Worm (Caenorhabditis elegans) whole organism, young adult: ENCODE results near the gene F18E2.15.

ENCODE experiments used
- B0035.1 ChIP-seq: sonication (generic microtip); optimal IDR thresholded peaks from 2 replicates; lab custom pipeline; 2016; ENCODE audit warnings: missing genetic modification characterization, mild to moderate bottlenecking, missing compliant biosample characterization, missing genotype, missing genetic modification reagents
- B0336.3 ChIP-seq: fragments of 200-800 bp; sonication (Bioruptor generic); IDR thresholded peaks from 2 replicates; pipeline ENCODE4 v1.3.6; 2022; ENCODE audit warnings: missing genetic modification characterization, missing compliant biosample characterization
- C06A6.2 ChIP-seq: fragments of 200-800 bp; sonication (Bioruptor generic); conservative IDR thresholded peaks from 2 replicates; pipeline ENCODE4 v1.3.6; 2022; ENCODE audit warnings: missing genetic modification characterization, missing compliant biosample characterization
- C17E4.6 ChIP-seq: fragments of 200-800 bp; sonication (Bioruptor generic); IDR thresholded peaks from 2 replicates; pipeline ENCODE4 v1.3.6; 2022; ENCODE audit warnings: missing genetic modification reagents, missing genetic modification characterization, missing compliant biosample characterization
- F10E7.11 ChIP-seq: sonication (generic microtip); optimal IDR thresholded peaks from 2 replicates; lab custom pipeline; 2017; ENCODE audit warnings: mild to moderate bottlenecking, missing genetic modification characterization, moderate library complexity, missing compliant biosample characterization
- F22D6.2 ChIP-seq: sonication (generic microtip); optimal IDR thresholded peaks from 2 replicates; lab custom pipeline; 2016; ENCODE audit warnings: mild to moderate bottlenecking, missing genetic modification characterization, missing compliant biosample characterization
- F33H1.4 ChIP-seq: fragments of 200-800 bp; sonication (Bioruptor generic); IDR thresholded peaks from 2 replicates; pipeline ENCODE4 v1.3.6; 2022; ENCODE audit warnings: missing genetic modification reagents, missing genetic modification characterization, missing compliant biosample characterization
- F37B4.10 ChIP-seq: fragments of 200-800 bp; sonication (Bioruptor generic); IDR thresholded peaks from 2 replicates; pipeline ENCODE4 v1.3.6; 2022; ENCODE audit warnings: missing genetic modification characterization, missing compliant biosample characterization
- F49E8.2 ChIP-seq: sonication (generic microtip); optimal IDR thresholded peaks from 3 replicates; lab custom pipeline; 2017; ENCODE audit warnings: missing genetic modification characterization, mild to moderate bottlenecking, missing compliant biosample characterization, antibody characterized with exemption, moderate library complexity; ENCODE audit not compliant: insufficient read depth
- F55B11.4 ChIP-seq: sonication (generic microtip); optimal IDR thresholded peaks from 2 replicates; lab custom pipeline; 2016; ENCODE audit warnings: missing compliant biosample characterization, missing genetic modification characterization, borderline replicate concordance; ENCODE audit not compliant: insufficient read depth
- F57A8.1 ChIP-seq: fragments of 200-800 bp; sonication (Bioruptor generic); optimal IDR thresholded peaks from 2 replicates; lab custom pipeline; 2018; ENCODE audit warnings: mild to moderate bottlenecking, missing genetic modification characterization, moderate library complexity, missing compliant biosample characterization
- K12H6.12 ChIP-seq: fragments of 200-800 bp; sonication (Bioruptor generic); optimal IDR thresholded peaks from 2 replicates; lab custom pipeline; 2018; ENCODE audit warnings: mild to moderate bottlenecking, missing genetic modification characterization, missing compliant biosample characterization
- Y53G8AR.9 ChIP-seq: fragments of 200-800 bp; sonication (Bioruptor generic); conservative IDR thresholded peaks from 2 replicates; pipeline ENCODE4 v1.3.6; 2022; ENCODE audit warnings: missing genetic modification reagents, missing genetic modification characterization, missing compliant biosample characterization
- Y56A3A.18 ChIP-seq: fragments of 200-800 bp; sonication (Bioruptor generic); IDR thresholded peaks from 2 replicates; pipeline ENCODE4 v1.3.6; 2022; ENCODE audit warnings: missing genetic modification reagents, missing genetic modification characterization, missing compliant biosample characterization
- Y67H2A.10 ChIP-seq: fragments of 200-800 bp; sonication (Bioruptor generic); conservative IDR thresholded peaks from 2 replicates; pipeline ENCODE4 v1.3.6; 2022; ENCODE audit warnings: missing genetic modification reagents, missing genetic modification characterization, missing compliant biosample characterization
- Y79H2A.3 ChIP-seq: fragments of 200-800 bp; sonication (Bioruptor generic); conservative IDR thresholded peaks from 2 replicates; pipeline ENCODE4 v1.3.6; 2022; ENCODE audit warnings: missing genetic modification reagents, missing genetic modification characterization, missing compliant biosample characterization
- aptf-2 ChIP-seq: fragments of 200-800 bp; sonication (Bioruptor generic); conservative IDR thresholded peaks from 2 replicates; pipeline ENCODE4 v1.3.6; 2022; ENCODE audit warnings: missing genetic modification reagents, missing genetic modification characterization, missing compliant biosample characterization
- athp-1 ChIP-seq: sonication (generic microtip); optimal IDR thresholded peaks from 2 replicates; lab custom pipeline; 2017; ENCODE audit warnings: mild to moderate bottlenecking, missing genetic modification characterization, missing compliant biosample characterization
- cebp-2 ChIP-seq: fragments of 200-800 bp; sonication (Bioruptor generic); IDR thresholded peaks from 2 replicates; pipeline ENCODE4 v1.3.6; 2022; ENCODE audit warnings: missing genetic modification characterization, missing compliant biosample characterization
- ceh-27 ChIP-seq: fragments of 200-800 bp; sonication (Bioruptor generic); optimal IDR thresholded peaks from 2 replicates; lab custom pipeline; 2018; ENCODE audit warnings: mild to moderate bottlenecking, missing genetic modification characterization, moderate library complexity, missing compliant biosample characterization
- ceh-91 ChIP-seq: fragments of 200-800 bp; sonication (Bioruptor generic); IDR thresholded peaks from 2 replicates; pipeline ENCODE4 v1.3.6; 2022; ENCODE audit warnings: missing genetic modification reagents, missing genetic modification characterization, missing compliant biosample characterization
- dpff-1 ChIP-seq: sonication (generic microtip); optimal IDR thresholded peaks from 2 replicates; lab custom pipeline; 2017; ENCODE audit warnings: mild to moderate bottlenecking, missing genetic modification characterization, missing compliant biosample characterization
- egrh-3 ChIP-seq: fragments of 200-800 bp; sonication (Bioruptor generic); IDR thresholded peaks from 2 replicates; pipeline ENCODE4 v1.3.6; 2022; ENCODE audit warnings: missing genetic modification reagents, missing genetic modification characterization, missing compliant biosample characterization
- ets-4 ChIP-seq: fragments of 200-800 bp; sonication (Bioruptor generic); optimal IDR thresholded peaks from 2 replicates; lab custom pipeline; 2018; ENCODE audit warnings: mild to moderate bottlenecking, missing genetic modification characterization, missing compliant biosample characterization
- him-1 ChIP-seq: sonication (generic microtip); optimal IDR thresholded peaks from 2 replicates; lab custom pipeline; 2016; ENCODE audit warnings: missing genotype, missing genetic modification reagents, missing genetic modification characterization, missing compliant biosample characterization
- hlh-26 ChIP-seq: fragments of 200-800 bp; sonication (Bioruptor generic); conservative IDR thresholded peaks from 2 replicates; pipeline ENCODE4 v1.3.6; 2022; ENCODE audit warnings: missing genetic modification reagents, missing genetic modification characterization, missing compliant biosample characterization
- hmg-20 ChIP-seq: fragments of 200-800 bp; sonication (Bioruptor generic); IDR thresholded peaks from 2 replicates; pipeline ENCODE4 v1.3.6; 2022; ENCODE audit warnings: missing genetic modification reagents, missing genetic modification characterization, missing compliant biosample characterization
- lag-1 ChIP-seq: fragments of 200-800 bp; sonication (Bioruptor generic); IDR thresholded peaks from 2 replicates; pipeline ENCODE4 v1.3.6; 2022; ENCODE audit warnings: missing genetic modification reagents, missing genetic modification characterization, missing compliant biosample characterization
- lsl-1 ChIP-seq: fragments of 200-800 bp; sonication (Bioruptor generic); optimal IDR thresholded peaks from 2 replicates; lab custom pipeline; 2018; ENCODE audit warnings: mild to moderate bottlenecking, missing genetic modification characterization, moderate library complexity, missing compliant biosample characterization
- lsy-27 ChIP-seq: sonication (generic microtip); optimal IDR thresholded peaks from 2 replicates; lab custom pipeline; 2017; ENCODE audit warnings: missing genetic modification characterization, mild to moderate bottlenecking, missing compliant biosample characterization, antibody characterized with exemption, missing genotype, borderline replicate concordance; ENCODE audit not compliant: insufficient read depth
- mcd-1 ChIP-seq: fragments of 200-800 bp; sonication (Bioruptor generic); IDR thresholded peaks from 2 replicates; pipeline ENCODE4 v1.3.6; 2022; ENCODE audit warnings: missing genetic modification reagents, missing genetic modification characterization, missing compliant biosample characterization
- mxl-1 ChIP-seq: sonication (generic microtip); optimal IDR thresholded peaks from 2 replicates; lab custom pipeline; 2016; ENCODE audit warnings: missing genetic modification characterization, missing compliant biosample characterization
- nfya-1 ChIP-seq: sonication (generic microtip); optimal IDR thresholded peaks from 2 replicates; lab custom pipeline; 2017; ENCODE audit warnings: antibody characterized with exemption, missing compliant biosample characterization, missing genetic modification characterization, borderline replicate concordance; ENCODE audit not compliant: insufficient read depth
- nhr-120 ChIP-seq: fragments of 200-800 bp; sonication (Bioruptor generic); IDR thresholded peaks from 2 replicates; pipeline ENCODE4 v1.3.6; 2022; ENCODE audit warnings: missing genetic modification characterization, missing compliant biosample characterization
- nhr-179 ChIP-seq: sonication (generic microtip); optimal IDR thresholded peaks from 2 replicates; lab custom pipeline; 2016; ENCODE audit warnings: mild to moderate bottlenecking, missing genetic modification characterization, missing compliant biosample characterization
- nhr-27 ChIP-seq: fragments of 200-800 bp; sonication (Bioruptor generic); optimal IDR thresholded peaks from 2 replicates; lab custom pipeline; 2018; ENCODE audit warnings: mild to moderate bottlenecking, missing genetic modification characterization, moderate library complexity, missing compliant biosample characterization
- rpc-1 ChIP-seq, 2 experiments: fragments of 150-350 bp in 1 of 2; sonication (generic microtip) in 1 of 2; optimal IDR thresholded peaks; 2 replicates each; lab custom pipeline; 2014 to 2018; ENCODE audit warnings: missing biosample characterization in 1 of 2, missing genetic modification characterization in 1 of 2, missing genetic modification reagents in 1 of 2, missing genotype in 1 of 2
- sdz-38 ChIP-seq: sonication (generic microtip); optimal IDR thresholded peaks from 2 replicates; lab custom pipeline; 2016; ENCODE audit warnings: missing genotype, missing genetic modification characterization, missing compliant biosample characterization
- snpc-3.4 ChIP-seq: sonication (generic microtip); optimal IDR thresholded peaks from 2 replicates; lab custom pipeline; 2017; ENCODE audit warnings: missing genetic modification characterization, mild to moderate bottlenecking, missing compliant biosample characterization, antibody characterized with exemption, moderate library complexity, missing genotype, missing genetic modification reagents
- snpc-4 ChIP-seq, 5 experiments: fragments of 150-350 bp in 1 of 5; sonication (generic microtip) in 4 of 5; optimal IDR thresholded peaks; 2 replicates each; lab custom pipeline; 2014 to 2018; ENCODE audit warnings: missing genetic modification characterization in 5 of 5, missing biosample characterization in 3 of 5, antibody characterized with exemption in 2 of 5, mild to moderate bottlenecking in 2 of 5, missing compliant biosample characterization in 2 of 5, missing genotype in 2 of 5, moderate library complexity in 2 of 5, missing genetic modification reagents in 1 of 5
- somi-1 ChIP-seq: fragments of 200-800 bp; sonication (Bioruptor generic); optimal IDR thresholded peaks from 2 replicates; lab custom pipeline; 2018; ENCODE audit warnings: mild to moderate bottlenecking, missing genetic modification characterization, missing compliant biosample characterization
- sptf-2 ChIP-seq: fragments of 200-800 bp; sonication (Bioruptor generic); optimal IDR thresholded peaks from 2 replicates; lab custom pipeline; 2018; ENCODE audit warnings: mild to moderate bottlenecking, missing genetic modification characterization, missing compliant biosample characterization
- unc-130 ChIP-seq: sonication (generic microtip); optimal IDR thresholded peaks from 2 replicates; lab custom pipeline; 2016; ENCODE audit warnings: missing genetic modification reagents, missing genetic modification characterization, missing compliant biosample characterization
- zfh-2 ChIP-seq: fragments of 200-800 bp; sonication (Bioruptor generic); conservative IDR thresholded peaks from 2 replicates; pipeline ENCODE4 v1.3.6; 2022; ENCODE audit warnings: missing genetic modification reagents, missing genetic modification characterization, missing compliant biosample characterization
- ztf-26 ChIP-seq: sonication (generic microtip); optimal IDR thresholded peaks from 2 replicates; lab custom pipeline; 2017; ENCODE audit warnings: missing genetic modification characterization, missing compliant biosample characterization
- ztf-28 ChIP-seq: fragments of 200-800 bp; sonication (Bioruptor generic); IDR thresholded peaks from 2 replicates; pipeline ENCODE4 v1.3.6; 2022; ENCODE audit warnings: missing genetic modification reagents, missing genetic modification characterization, missing compliant biosample characterization

F18E2.15 gene

DNA sequence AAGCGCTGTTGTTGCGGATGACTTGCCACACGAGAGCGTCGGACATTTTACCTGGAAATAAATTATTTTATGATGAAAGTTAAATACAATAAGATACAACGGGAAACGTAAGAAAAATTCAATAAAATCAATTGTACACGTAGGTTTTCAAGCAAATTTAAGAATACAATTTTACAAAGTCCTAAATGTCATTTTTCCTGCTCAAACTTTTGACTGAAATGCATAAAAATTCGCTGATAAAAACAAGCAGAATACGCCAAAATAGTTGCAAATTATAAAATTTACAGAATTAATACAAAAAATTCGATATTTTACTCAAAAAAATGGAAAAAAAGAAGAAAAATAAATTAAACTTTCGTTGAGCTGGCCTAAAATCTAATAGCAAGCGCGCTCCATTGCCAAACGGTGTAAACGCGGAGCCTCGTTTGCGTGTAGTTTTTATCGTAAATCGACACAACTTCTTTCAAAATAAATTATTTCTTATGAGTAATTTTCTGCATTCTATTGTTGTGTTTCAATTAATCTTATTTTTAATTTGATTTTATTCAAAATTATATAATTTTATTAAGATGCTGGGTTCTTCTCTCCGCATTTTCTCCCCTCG is 32.6 kb downstream of the F18E2.15 start, which contains the start of the genes rpl-28 and mrpl-49 (continued):
- no peak for TF ChIP-seq aptf-2 (GFP tag; lab: Robert Waterston, UW)
- TF ChIP-seq lsl-1, result peak; percentile 56
- no peak for TF ChIP-seq lag-1
- no peak for TF ChIP-seq him-1 (tag; lab: Kevin White, UChicago)
- TF ChIP-seq snpc-3.4 (tag; lab: Kevin White, UChicago), result no peak
- peak; percentile 21 for TF ChIP-seq ztf-26 (tag; lab: Kevin White, UChicago)
- no peak for TF ChIP-seq mxl-1 (tag; lab: Kevin White, UChicago)
- TF ChIP-seq B0035.1 (tag; lab: Kevin White, UChicago), result no peak
- no peak for TF ChIP-seq dpff-1 (tag; lab: Kevin White, UChicago)
- no peak for TF ChIP-seq nhr-27 (tag; lab: Kevin White, UChicago)
- TF ChIP-seq mcd-1, result peak; percentile 96
- no peak for TF ChIP-seq Y79H2A.3 (GFP tag; lab: Robert Waterston, UW)
- no peak for TF ChIP-seq F10E7.11 (tag; lab: Kevin White, UChicago)
- no peak for TF ChIP-seq B0336.3 (GFP tag; lab: Robert Waterston, UW)
- peak; percentile 64; the same call in 1 of the 2 replicates for TF ChIP-seq ceh-91 (GFP tag; lab: Robert Waterston, UW)
- TF ChIP-seq nhr-179 (tag; lab: Kevin White, UChicago), result no peak
- TF ChIP-seq cebp-2, result no peak
- TF ChIP-seq ztf-28 (GFP tag; lab: Robert Waterston, UW), result no peak
- TF ChIP-seq nfya-1 (tag; lab: Kevin White, UChicago), result no peak
- peak; percentile 46; the same call in 1 of the 2 replicates for TF ChIP-seq F33H1.4
- TF ChIP-seq Y67H2A.10, result no peak
- TF ChIP-seq F37B4.10 (GFP tag; lab: Robert Waterston, UW), result no peak
- peak; percentile 34 for TF ChIP-seq ceh-27 (GFP tag; lab: Kevin White, UChicago)
- no peak for TF ChIP-seq hmg-20 (GFP tag; lab: Robert Waterston, UW)
- no peak for TF ChIP-seq zfh-2 (GFP tag; lab: Robert Waterston, UW)
- TF ChIP-seq sdz-38 (tag; lab: Kevin White, UChicago), result no peak
- no peak for TF ChIP-seq athp-1 (tag; lab: Kevin White, UChicago)
- no peak for TF ChIP-seq hlh-26 (GFP tag; lab: Robert Waterston, UW)
- no peak for TF ChIP-seq egrh-3 (GFP tag; lab: Robert Waterston, UW)
- no peak for TF ChIP-seq C17E4.6
- TF ChIP-seq Y56A3A.18 (GFP tag; lab: Robert Waterston, UW), result no peak
- TF ChIP-seq F22D6.2 (tag; lab: Kevin White, UChicago), result no peak
- TF ChIP-seq lsy-27 (tag; lab: Kevin White, UChicago), result no peak
- peak; percentile 42 for TF ChIP-seq F49E8.2 (tag; lab: Kevin White, UChicago)
- TF ChIP-seq somi-1 (GFP tag; lab: Kevin White, UChicago), result no peak
- no peak for TF ChIP-seq F55B11.4 (tag; lab: Kevin White, UChicago)
- TF ChIP-seq ets-4 (GFP tag; lab: Kevin White, UChicago), result no peak
- peak; percentile 48; the same call in 1 of the 2 replicates for TF ChIP-seq Y53G8AR.9 (GFP tag; lab: Robert Waterston, UW)
- TF ChIP-seq unc-130 (GFP tag; lab: Kevin White, UChicago), result no peak
- no peak for TF ChIP-seq snpc-4 (GFP tag; optimal IDR thresholded peaks at IDR 0.05; lab: Kevin White, UChicago)
- TF ChIP-seq snpc-4 (tag; optimal IDR thresholded peaks at IDR 0.05; lab: Kevin White, UChicago), result peak in 3 of 4 experiments; percentile 28 to 81 (median 32)
- TF ChIP-seq nhr-120 (GFP tag; lab: Robert Waterston, UW), result no peak
- no peak for TF ChIP-seq F57A8.1 (GFP tag; lab: Kevin White, UChicago)
- no peak for TF ChIP-seq rpc-1 (optimal IDR thresholded peaks at IDR 0.05; lab: Kevin White, UChicago)
- TF ChIP-seq rpc-1 (tag; optimal IDR thresholded peaks at IDR 0.05; lab: Kevin White, UChicago), result no peak
- no peak for TF ChIP-seq C06A6.2 (GFP tag; lab: Robert Waterston, UW)
- no peak for TF ChIP-seq sptf-2
- peak; percentile 5 for TF ChIP-seq K12H6.12
